Worm (Caenorhabditis elegans) whole organism, L2 larva: Measurements from ENCODE around the gene B0457.4.

ENCODE experiments used
- C34F6.9 ChIP-seq: fragments of 150-350 bp; optimal IDR thresholded peaks from 2 replicates; lab custom pipeline; 2014; ENCODE audit warnings: missing biosample characterization, missing genetic modification characterization
- R02D3.7 ChIP-seq: fragments of 150-350 bp; optimal IDR thresholded peaks from 2 replicates; lab custom pipeline; 2014; ENCODE audit warnings: missing biosample characterization, missing genetic modification characterization
- Y55F3AM.14 ChIP-seq: fragments of 200-800 bp; sonication (Bioruptor generic); optimal IDR thresholded peaks from 2 replicates; lab custom pipeline; 2018; ENCODE audit warnings: mild to moderate bottlenecking, missing genetic modification characterization, missing compliant biosample characterization
- ZK546.5 ChIP-seq: sonication (generic microtip); optimal IDR thresholded peaks from 2 replicates; lab custom pipeline; 2017; ENCODE audit warnings: missing biosample characterization, missing genetic modification characterization
- aly-2 ChIP-seq: fragments of 150-350 bp; optimal IDR thresholded peaks from 2 replicates; lab custom pipeline; 2014; ENCODE audit warnings: missing biosample characterization, missing genetic modification characterization
- ama-1 ChIP-seq: fragments of 150-350 bp; optimal IDR thresholded peaks from 2 replicates; lab custom pipeline; 2018; ENCODE audit warnings: inconsistent platforms
- blmp-1 ChIP-seq: sonication (generic microtip); optimal IDR thresholded peaks from 2 replicates; lab custom pipeline; 2017; ENCODE audit warnings: missing genetic modification characterization, mild to moderate bottlenecking, missing compliant biosample characterization, antibody characterized with exemption, moderate library complexity; ENCODE audit not compliant: insufficient read depth
- crh-2 ChIP-seq: sonication (generic microtip); optimal IDR thresholded peaks from 2 replicates; lab custom pipeline; 2017; ENCODE audit warnings: missing biosample characterization, missing genetic modification characterization
- dmd-4 ChIP-seq: sonication (generic microtip); optimal IDR thresholded peaks from 2 replicates; lab custom pipeline; 2017; ENCODE audit warnings: missing biosample characterization, missing genetic modification characterization
- egl-27 ChIP-seq: sonication (generic microtip); optimal IDR thresholded peaks from 3 replicates; lab custom pipeline; 2017; ENCODE audit warnings: missing biosample characterization, missing genetic modification reagents, missing genetic modification characterization
- elt-1 ChIP-seq: fragments of 150-350 bp; optimal IDR thresholded peaks from 2 replicates; lab custom pipeline; 2014; ENCODE audit warnings: missing biosample characterization, missing genetic modification characterization
- elt-3 ChIP-seq: sonication (generic microtip); optimal IDR thresholded peaks from 2 replicates; lab custom pipeline; 2017; ENCODE audit warnings: missing biosample characterization, missing genetic modification characterization
- fos-1 ChIP-seq: fragments of 150-350 bp; optimal IDR thresholded peaks from 2 replicates; lab custom pipeline; 2014; ENCODE audit warnings: missing biosample characterization, missing genetic modification characterization
- gmeb-1 ChIP-seq: fragments of 150-350 bp; optimal IDR thresholded peaks from 2 replicates; lab custom pipeline; 2014; ENCODE audit warnings: missing biosample characterization, missing genetic modification characterization
- lin-13 ChIP-seq: fragments of 150-350 bp; optimal IDR thresholded peaks from 2 replicates; lab custom pipeline; 2014; ENCODE audit warnings: missing biosample characterization, missing genetic modification reagents, missing genetic modification characterization
- lin-39 ChIP-seq: fragments of 150-350 bp; optimal IDR thresholded peaks from 2 replicates; lab custom pipeline; 2014; ENCODE audit warnings: missing biosample characterization, missing genetic modification reagents, missing genetic modification characterization
- lsy-2 ChIP-seq, 2 experiments: fragments of 150-350 bp in 1 of 2; sonication (generic microtip) in 1 of 2; optimal IDR thresholded peaks; 2 replicates each; lab custom pipeline; 2014 to 2017; ENCODE audit warnings: missing biosample characterization in 2 of 2, missing genetic modification characterization in 2 of 2
- mab-5 ChIP-seq: fragments of 150-350 bp; optimal IDR thresholded peaks from 2 replicates; lab custom pipeline; 2014; ENCODE audit warnings: missing biosample characterization, missing genetic modification characterization
- mbf-1 ChIP-seq: sonication (generic microtip); optimal IDR thresholded peaks from 2 replicates; lab custom pipeline; 2017; ENCODE audit warnings: missing biosample characterization, missing genetic modification characterization
- mdl-1 ChIP-seq, 2 experiments: fragments of 150-350 bp in 1 of 2; sonication (generic microtip) in 1 of 2; optimal IDR thresholded peaks; 2 replicates each; lab custom pipeline; 2017; ENCODE audit warnings: missing biosample characterization in 2 of 2, missing genetic modification characterization in 2 of 2
- nhr-11 ChIP-seq: fragments of 150-350 bp; optimal IDR thresholded peaks from 2 replicates; lab custom pipeline; 2014; ENCODE audit warnings: missing biosample characterization, missing genetic modification characterization
- nhr-21 ChIP-seq: fragments of 150-350 bp; optimal IDR thresholded peaks from 2 replicates; lab custom pipeline; 2014; ENCODE audit warnings: missing biosample characterization, missing genetic modification characterization
- nhr-23 ChIP-seq: fragments of 150-350 bp; optimal IDR thresholded peaks from 2 replicates; lab custom pipeline; 2014; ENCODE audit warnings: missing biosample characterization, missing genetic modification reagents, missing genetic modification characterization
- nhr-237 ChIP-seq: fragments of 150-350 bp; optimal IDR thresholded peaks from 2 replicates; lab custom pipeline; 2014; ENCODE audit warnings: missing biosample characterization, missing genetic modification characterization
- nhr-25 ChIP-seq: fragments of 150-350 bp; sonication (generic microtip); optimal IDR thresholded peaks from 3 replicates; lab custom pipeline; 2014; ENCODE audit warnings: missing biosample characterization, missing genetic modification characterization
- nhr-6 ChIP-seq: fragments of 150-350 bp; optimal IDR thresholded peaks from 2 replicates; lab custom pipeline; 2014; ENCODE audit warnings: missing biosample characterization, missing genetic modification characterization
- nhr-77 ChIP-seq: fragments of 150-350 bp; optimal IDR thresholded peaks from 2 replicates; lab custom pipeline; 2014; ENCODE audit warnings: missing biosample characterization, missing genetic modification characterization
- skn-1 ChIP-seq: sonication (generic microtip); optimal IDR thresholded peaks from 2 replicates; lab custom pipeline; 2017; ENCODE audit warnings: missing biosample characterization, missing genetic modification characterization
- sma-9 ChIP-seq, 2 experiments: fragments of 150-350 bp in 1 of 2; sonication (generic microtip) in 1 of 2; optimal IDR thresholded peaks; 2 replicates each; lab custom pipeline; 2014 to 2016; ENCODE audit warnings: missing genetic modification characterization in 2 of 2, mild to moderate bottlenecking in 1 of 2, missing biosample characterization in 1 of 2, missing compliant biosample characterization in 1 of 2, missing genetic modification reagents in 1 of 2, moderate library complexity in 1 of 2
- snpc-4 ChIP-seq: fragments of 150-350 bp; optimal IDR thresholded peaks from 2 replicates; lab custom pipeline; 2014; ENCODE audit warnings: missing biosample characterization, missing genetic modification characterization
- unc-55 ChIP-seq: fragments of 150-350 bp; sonication (generic microtip); optimal IDR thresholded peaks from 3 replicates; lab custom pipeline; 2014; ENCODE audit warnings: missing biosample characterization, missing genetic modification reagents, missing genetic modification characterization
- zag-1 ChIP-seq: fragments of 150-350 bp; optimal IDR thresholded peaks from 2 replicates; lab custom pipeline; 2014; ENCODE audit warnings: missing biosample characterization, missing genetic modification characterization
- ztf-1 ChIP-seq: fragments of 200-800 bp; sonication (Bioruptor generic); conservative IDR thresholded peaks from 2 replicates; pipeline ENCODE4 v1.3.6; 2022; ENCODE audit warnings: missing genetic modification characterization, missing compliant biosample characterization
- ztf-11 ChIP-seq: sonication (generic microtip); optimal IDR thresholded peaks from 2 replicates; lab custom pipeline; 2017; ENCODE audit warnings: missing biosample characterization, missing genetic modification characterization

B0457.4 gene

DNA sequence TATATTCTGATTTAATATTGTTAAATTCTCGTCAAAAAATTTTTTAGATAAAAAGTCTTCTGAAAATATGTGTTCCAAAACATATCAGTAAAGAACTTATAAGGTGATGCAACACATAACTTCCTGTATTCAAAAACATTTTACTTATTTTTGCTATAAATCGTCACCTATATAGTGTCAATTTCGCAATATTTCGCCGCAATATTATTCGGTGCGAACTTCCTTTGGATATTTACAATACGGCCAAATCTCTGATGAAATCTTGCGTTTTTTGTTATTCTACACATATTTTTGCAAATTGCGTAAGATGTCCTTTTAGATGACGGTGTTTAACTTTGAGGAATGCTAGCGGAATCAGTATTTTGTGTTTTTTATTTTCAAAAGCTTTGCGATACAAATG is 9.6 kb upstream of the B0457.4 start:
- TF ChIP-seq ztf-1 (GFP tag; lab: Robert Waterston, UW) = no peak
- TF ChIP-seq lin-39 (tag; lab: Kevin White, UChicago) = no peak
- TF ChIP-seq dmd-4 (tag; lab: Kevin White, UChicago) = no peak
- no peak for TF ChIP-seq snpc-4
- TF ChIP-seq fos-1 (tag; lab: Kevin White, UChicago) = no peak
- no peak for TF ChIP-seq nhr-237
- no peak for TF ChIP-seq elt-1 (tag; lab: Kevin White, UChicago)
- TF ChIP-seq lsy-2 (tag; optimal IDR thresholded peaks at IDR 0.05; lab: Kevin White, UChicago) = no peak
- TF ChIP-seq gmeb-1 (tag; lab: Kevin White, UChicago) = no peak
- no peak for TF ChIP-seq elt-3
- TF ChIP-seq lin-13 (GFP tag; lab: Kevin White, UChicago) = no peak
- TF ChIP-seq nhr-77 (tag; lab: Kevin White, UChicago) = no peak
- TF ChIP-seq R02D3.7 (tag; lab: Kevin White, UChicago) = no peak

DNA sequence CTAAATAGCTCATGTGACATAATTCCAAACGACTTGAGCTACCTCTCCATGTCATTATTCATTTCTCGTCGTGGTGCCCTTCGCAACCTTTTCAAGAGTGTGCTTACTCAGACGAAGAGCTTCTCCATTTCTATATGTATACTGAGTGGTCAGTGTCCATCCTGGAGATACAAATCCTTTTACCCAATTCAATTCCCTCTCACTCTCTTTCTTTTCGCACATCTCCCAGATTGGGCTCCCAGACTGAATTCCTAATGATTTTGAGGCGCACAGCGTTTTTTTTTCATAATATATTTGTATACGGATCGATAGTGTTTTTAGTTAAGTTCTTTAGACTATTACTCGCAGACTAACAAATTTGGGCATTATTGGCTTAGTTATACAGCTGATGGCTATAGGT is 9.1 kb upstream of the B0457.4 start:
- TF ChIP-seq C34F6.9 (tag; lab: Kevin White, UChicago) (no peak), skn-1 (tag; lab: Kevin White, UChicago) (no peak)

DNA sequence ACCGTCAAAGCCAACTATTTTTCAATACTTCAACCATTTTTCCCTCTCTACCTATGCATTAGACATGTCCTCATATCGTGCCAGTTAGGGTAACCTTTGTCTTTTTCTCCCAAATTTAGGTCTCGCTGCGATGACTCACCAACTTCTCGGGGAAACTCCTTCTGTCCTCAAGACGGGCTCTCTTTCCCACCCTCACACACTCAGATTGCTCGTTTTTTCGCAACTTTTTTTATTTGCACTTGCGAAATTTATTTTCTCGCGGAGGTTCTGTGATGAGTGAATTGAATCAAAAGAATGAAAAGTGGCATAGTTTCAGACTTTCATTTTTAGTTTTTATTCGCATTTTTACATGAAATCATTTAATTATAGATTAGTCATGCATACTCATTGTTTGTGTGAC is 8.5 kb upstream of the B0457.4 start:
- TF ChIP-seq zag-1 (tag; lab: Kevin White, UChicago) (no peak), nhr-237 (no peak), lin-39 (tag; lab: Kevin White, UChicago) (no peak), sma-9 (GFP tag; optimal IDR thresholded peaks at IDR 0.05; lab: Kevin White, UChicago) (no peak), sma-9 (tag; optimal IDR thresholded peaks at IDR 0.05; lab: Kevin White, UChicago) (no peak), mab-5 (tag; lab: Kevin White, UChicago) (no peak), ztf-1 (GFP tag; lab: Robert Waterston, UW) (no peak), nhr-77 (tag; lab: Kevin White, UChicago) (no peak), fos-1 (tag; lab: Kevin White, UChicago) (peak; percentile 72)
- TF ChIP-seq, all 48 proteins: peak for 1

DNA sequence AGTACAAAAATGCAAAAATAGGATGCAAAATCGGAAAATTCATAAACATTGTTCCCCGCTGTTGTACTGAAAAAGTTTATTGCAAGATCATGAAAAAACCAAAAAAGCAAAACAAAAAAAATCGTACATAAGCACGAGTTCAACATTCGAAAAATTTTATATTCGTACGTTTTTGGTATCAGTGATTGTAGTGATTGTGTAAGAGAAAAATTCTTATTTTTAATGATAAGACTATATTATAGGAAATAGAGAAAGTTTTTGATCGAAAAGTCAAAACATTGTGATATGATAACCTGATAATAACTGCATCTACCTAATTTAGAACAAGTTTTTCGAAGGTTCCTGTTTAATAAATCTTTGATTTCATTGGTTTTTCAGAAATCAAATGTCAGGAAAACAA is 5.5 kb upstream of the B0457.4 start:
- peak; percentile 10 for TF ChIP-seq blmp-1 (tag; lab: Kevin White, UChicago)
- TF ChIP-seq elt-3 = no peak
- TF ChIP-seq fos-1 (tag; lab: Kevin White, UChicago) = peak; percentile 46

DNA sequence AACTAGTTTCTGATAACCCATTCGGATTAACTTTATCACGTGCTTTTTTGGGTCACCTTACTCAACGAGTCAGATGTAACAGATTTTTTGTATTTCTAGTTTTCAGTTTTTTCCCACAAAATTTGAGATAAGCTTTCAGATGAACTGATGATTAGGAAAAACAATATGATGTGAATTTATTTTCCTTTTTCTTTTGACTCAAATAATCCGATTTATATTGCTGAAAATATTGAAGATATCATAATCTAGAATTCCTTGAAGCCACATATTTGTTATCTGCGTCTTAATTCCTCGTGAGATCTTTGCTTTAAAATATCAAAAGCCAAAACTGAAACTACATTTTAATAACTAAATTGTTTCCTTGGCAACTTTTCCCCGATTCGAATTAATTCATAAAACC is 4.8 kb upstream of the B0457.4 start:
- TF ChIP-seq ama-1 (no peak), unc-55 (no peak), snpc-4 (no peak), ztf-11 (tag; lab: Kevin White, UChicago) (no peak), sma-9 (GFP tag; optimal IDR thresholded peaks at IDR 0.05; lab: Kevin White, UChicago) (no peak), sma-9 (tag; optimal IDR thresholded peaks at IDR 0.05; lab: Kevin White, UChicago) (no peak), nhr-11 (tag; lab: Kevin White, UChicago) (no peak), ZK546.5 (tag; lab: Kevin White, UChicago) (no peak), gmeb-1 (tag; lab: Kevin White, UChicago) (no peak), aly-2 (no peak), mbf-1 (tag; lab: Kevin White, UChicago) (no peak), crh-2 (no peak)
- TF ChIP-seq, all 48 proteins: peak for 0

DNA sequence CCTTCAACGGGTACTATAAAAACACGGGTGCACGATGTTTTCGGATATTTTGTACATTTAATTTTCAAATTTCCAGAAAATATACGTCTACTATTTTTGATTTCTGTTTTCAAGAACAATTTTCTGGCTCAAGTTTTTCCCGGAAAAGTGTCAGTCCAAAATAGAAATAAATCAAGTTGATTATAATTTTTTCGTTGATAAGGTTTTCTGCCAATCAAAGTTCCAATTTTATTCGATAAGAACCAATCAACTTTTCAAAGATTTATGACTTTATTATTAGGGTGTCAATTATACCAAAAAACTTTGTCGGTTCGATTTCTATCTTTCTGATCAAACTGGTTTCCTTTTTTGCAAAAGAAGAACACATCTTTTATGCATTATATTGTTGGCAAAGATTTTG is 2.8 kb upstream of the B0457.4 start:
- TF ChIP-seq crh-2 = no peak
- peak; percentile 33 for TF ChIP-seq fos-1 (tag; lab: Kevin White, UChicago)

DNA sequence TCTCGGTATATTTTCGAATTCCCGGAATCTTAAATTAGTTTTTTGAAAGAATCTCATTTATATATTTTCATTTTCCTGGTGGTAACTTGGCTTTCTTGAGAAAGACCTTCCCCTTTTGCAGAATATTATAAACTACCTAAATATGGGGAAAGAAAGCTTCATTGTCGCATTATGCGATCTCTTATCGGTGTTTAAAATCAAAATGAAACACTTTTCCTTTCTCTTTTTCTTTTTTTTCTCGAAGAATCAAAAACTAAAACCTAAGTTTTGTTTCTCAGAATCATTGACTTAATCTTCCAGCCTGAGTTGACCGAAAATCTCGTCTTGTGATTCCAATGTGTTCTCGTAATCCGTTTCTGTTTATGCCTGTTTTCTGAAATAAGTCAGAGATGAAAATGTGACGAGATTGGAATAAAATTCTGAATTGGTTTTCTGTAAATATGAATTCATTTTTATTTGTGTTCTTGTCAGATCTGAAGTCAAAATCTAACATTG is 741 bp upstream of the B0457.4 start:
- TF ChIP-seq lin-39 (tag; lab: Kevin White, UChicago) (no peak), ama-1 (no peak), nhr-25 (no peak), nhr-23 (tag; lab: Kevin White, UChicago) (no peak), egl-27 (tag; lab: Kevin White, UChicago) (no peak), nhr-6 (tag; lab: Kevin White, UChicago) (no peak), mbf-1 (tag; lab: Kevin White, UChicago) (no peak), Y55F3AM.14 (GFP tag; lab: Kevin White, UChicago) (no peak), nhr-237 (no peak), nhr-11 (tag; lab: Kevin White, UChicago) (no peak), zag-1 (tag; lab: Kevin White, UChicago) (no peak), nhr-21 (tag; lab: Kevin White, UChicago) (peak; percentile 3), skn-1 (tag; lab: Kevin White, UChicago) (no peak), mdl-1 (tag; optimal IDR thresholded peaks at IDR 0.05; lab: Kevin White, UChicago) (no peak), fos-1 (tag; lab: Kevin White, UChicago) (no peak), unc-55 (peak; percentile 31)
